Worm (Caenorhabditis elegans): Measurements from ENCODE around the gene R07B7.2.

ce11 chrV:12103920-12104319, 44.4 kb upstream of the R07B7.2 start, which contains the start of gene nhr-153:
- TF ChIP-seq B0035.1 (tag; optimal IDR thresholded peaks at IDR 0.05) (no peak), ama-1 (optimal IDR thresholded peaks at IDR 0.05) (no peak), ama-1 (GFP tag; optimal IDR thresholded peaks at IDR 0.05) (no peak), ets-4 (GFP tag; optimal IDR thresholded peaks at IDR 0.05) (no peak), dpff-1 (tag; optimal IDR thresholded peaks at IDR 0.05) (no peak), nfya-2 (GFP tag; IDR thresholded peaks at IDR 0.05) (no peak), ceh-79 (tag; optimal IDR thresholded peaks at IDR 0.05) (no peak), snpc-1.3 (tag; optimal IDR thresholded peaks at IDR 0.05; ENCODE audit: insufficient read depth) (no peak), let-607 (tag; optimal IDR thresholded peaks at IDR 0.05) (no peak), rpc-1 (optimal IDR thresholded peaks at IDR 0.05) (no peak), rpc-1 (tag; optimal IDR thresholded peaks at IDR 0.05) (no peak)
